Fruit fly (Drosophila melanogaster): Measurements from ENCODE around the gene Pgls.

DNA sequence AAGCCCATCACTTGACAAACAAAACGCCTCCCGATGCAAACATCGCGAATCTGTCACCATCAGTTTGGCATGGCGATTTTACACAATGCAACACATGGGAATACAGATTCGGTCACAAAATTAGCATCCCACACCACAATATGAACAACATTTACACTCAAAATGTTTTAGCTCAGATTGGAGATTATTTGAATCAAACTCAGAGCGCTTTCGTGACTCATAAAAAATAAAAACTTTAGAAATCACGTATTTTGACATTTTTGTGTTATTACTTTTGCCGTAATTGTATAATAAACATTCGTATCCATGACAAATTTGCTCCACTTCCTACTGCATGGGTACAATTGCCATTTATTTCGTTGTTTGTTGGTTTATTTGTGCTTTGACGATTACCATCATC is 43.2 kb upstream of the Pgls start:
- TF ChIP-seq pan (optimal IDR thresholded peaks at IDR 0.05) (no peak), Dll (optimal IDR thresholded peaks at IDR 0.05) (no peak), EcR (GFP tag; optimal IDR thresholded peaks at IDR 0.05) (no peak), CG8478 (optimal IDR thresholded peaks at IDR 0.05) (no peak)
